Worm (Caenorhabditis elegans) whole organism, mixed stage, embryonic: ENCODE data around the gene Y69A2AR.23.

ENCODE experiments used
- M03D4.4 ChIP-seq: sonication (generic microtip); optimal IDR thresholded peaks from 2 replicates; lab custom pipeline; 2017; ENCODE audit warnings: mild to moderate bottlenecking, missing genetic modification characterization, missing compliant biosample characterization
- bed-3 ChIP-seq: fragments of 200-800 bp; sonication (Bioruptor generic); optimal IDR thresholded peaks from 3 replicates; lab custom pipeline; 2018; ENCODE audit warnings: mild to moderate bottlenecking, missing genetic modification characterization, moderate library complexity, missing compliant biosample characterization
- blmp-1 ChIP-seq: fragments of 150-350 bp; optimal IDR thresholded peaks from 2 replicates; lab custom pipeline; 2014; ENCODE audit warnings: missing biosample characterization, missing genetic modification characterization
- ceh-39 ChIP-seq: fragments of 150-350 bp; optimal IDR thresholded peaks from 2 replicates; lab custom pipeline; 2014; ENCODE audit warnings: missing biosample characterization, missing genetic modification characterization
- ceh-83 ChIP-seq: fragments of 200-800 bp; sonication (Bioruptor generic); optimal IDR thresholded peaks from 2 replicates; lab custom pipeline; 2018; ENCODE audit warnings: mild to moderate bottlenecking, missing genetic modification characterization, missing compliant biosample characterization
- ces-1 ChIP-seq: fragments of 150-350 bp; optimal IDR thresholded peaks from 2 replicates; lab custom pipeline; 2014; ENCODE audit warnings: missing biosample characterization, missing genetic modification reagents, missing genetic modification characterization
- cnd-1 ChIP-seq: fragments of 200-800 bp; sonication (Bioruptor generic); optimal IDR thresholded peaks from 2 replicates; lab custom pipeline; 2018; ENCODE audit warnings: mild to moderate bottlenecking, missing genetic modification characterization, missing compliant biosample characterization
- drap-1 ChIP-seq: fragments of 200-800 bp; sonication (Bioruptor generic); optimal IDR thresholded peaks from 3 replicates; lab custom pipeline; 2018; ENCODE audit warnings: mild to moderate bottlenecking, missing genetic modification characterization, missing compliant biosample characterization
- elt-1 ChIP-seq: sonication (generic microtip); optimal IDR thresholded peaks from 2 replicates; lab custom pipeline; 2017; ENCODE audit warnings: missing genetic modification characterization, mild to moderate bottlenecking, missing compliant biosample characterization, antibody characterized with exemption, moderate library complexity, borderline replicate concordance; ENCODE audit not compliant: insufficient read depth
- elt-3 ChIP-seq: fragments of 150-350 bp; optimal IDR thresholded peaks from 2 replicates; lab custom pipeline; 2014; ENCODE audit warnings: missing biosample characterization, missing genetic modification characterization
- flh-1 ChIP-seq: fragments of 200-800 bp; sonication (Bioruptor generic); optimal IDR thresholded peaks from 2 replicates; lab custom pipeline; 2018; ENCODE audit warnings: mild to moderate bottlenecking, missing genetic modification characterization, moderate library complexity, missing compliant biosample characterization
- ham-2 ChIP-seq: fragments of 200-800 bp; sonication (Bioruptor generic); optimal IDR thresholded peaks from 2 replicates; lab custom pipeline; 2018; ENCODE audit warnings: mild to moderate bottlenecking, missing genetic modification characterization, missing compliant biosample characterization
- hlh-1 ChIP-seq: fragments of 150-350 bp; optimal IDR thresholded peaks from 2 replicates; lab custom pipeline; 2014; ENCODE audit warnings: missing biosample characterization, missing genetic modification reagents, missing genetic modification characterization
- lin-13 ChIP-seq: fragments of 150-350 bp; optimal IDR thresholded peaks from 2 replicates; lab custom pipeline; 2014; ENCODE audit warnings: missing biosample characterization, missing genetic modification characterization
- lin-32 ChIP-seq: fragments of 200-800 bp; sonication (Bioruptor generic); optimal IDR thresholded peaks from 2 replicates; lab custom pipeline; 2018; ENCODE audit warnings: mild to moderate bottlenecking, missing genetic modification characterization, missing compliant biosample characterization
- lsy-2 ChIP-seq: fragments of 150-350 bp; optimal IDR thresholded peaks from 2 replicates; lab custom pipeline; 2014; ENCODE audit warnings: missing biosample characterization, missing genetic modification characterization
- mab-5 ChIP-seq: fragments of 150-350 bp; optimal IDR thresholded peaks from 2 replicates; lab custom pipeline; 2014; ENCODE audit warnings: missing biosample characterization, missing genetic modification characterization
- mep-1 ChIP-seq: fragments of 150-350 bp; optimal IDR thresholded peaks from 2 replicates; lab custom pipeline; 2017; ENCODE audit warnings: missing biosample characterization, missing genetic modification reagents, missing genetic modification characterization, inconsistent platforms
- mls-2 ChIP-seq: sonication (generic microtip); optimal IDR thresholded peaks from 2 replicates; lab custom pipeline; 2016; ENCODE audit warnings: mild to moderate bottlenecking, missing genetic modification characterization, moderate library complexity, missing compliant biosample characterization
- nhr-12 ChIP-seq: fragments of 150-350 bp; optimal IDR thresholded peaks from 2 replicates; lab custom pipeline; 2014; ENCODE audit warnings: missing biosample characterization, missing genetic modification characterization
- nhr-2 ChIP-seq: fragments of 150-350 bp; optimal IDR thresholded peaks from 2 replicates; lab custom pipeline; 2014; ENCODE audit warnings: missing biosample characterization, missing genetic modification characterization
- nhr-237 ChIP-seq: fragments of 150-350 bp; optimal IDR thresholded peaks from 2 replicates; lab custom pipeline; 2014; ENCODE audit warnings: missing biosample characterization, missing genetic modification characterization
- nhr-28 ChIP-seq: fragments of 150-350 bp; optimal IDR thresholded peaks from 2 replicates; lab custom pipeline; 2014; ENCODE audit warnings: missing biosample characterization, missing genetic modification characterization
- nhr-76 ChIP-seq: sonication (generic microtip); optimal IDR thresholded peaks from 2 replicates; lab custom pipeline; 2017; ENCODE audit warnings: missing biosample characterization, missing genetic modification characterization
- snpc-4 ChIP-seq: fragments of 150-350 bp; optimal IDR thresholded peaks from 2 replicates; lab custom pipeline; 2014; ENCODE audit warnings: missing biosample characterization, missing genetic modification characterization
- sptf-1 ChIP-seq: sonication (generic microtip); optimal IDR thresholded peaks from 2 replicates; lab custom pipeline; 2017; ENCODE audit warnings: mild to moderate bottlenecking, missing genetic modification characterization, moderate library complexity, missing compliant biosample characterization
- tbx-8 ChIP-seq: fragments of 200-800 bp; sonication (Bioruptor generic); optimal IDR thresholded peaks from 2 replicates; lab custom pipeline; 2018; ENCODE audit warnings: mild to moderate bottlenecking, missing genetic modification characterization, moderate library complexity, missing compliant biosample characterization
- unc-120 ChIP-seq: sonication (generic microtip); optimal IDR thresholded peaks from 2 replicates; lab custom pipeline; 2017; ENCODE audit warnings: missing genetic modification characterization, missing compliant biosample characterization; ENCODE audit not compliant: poor library complexity, severe bottlenecking
- unc-39 ChIP-seq: fragments of 150-350 bp; optimal IDR thresholded peaks from 2 replicates; lab custom pipeline; 2014; ENCODE audit warnings: missing biosample characterization, missing genetic modification characterization
- unc-62 ChIP-seq: fragments of 150-350 bp; optimal IDR thresholded peaks from 2 replicates; lab custom pipeline; 2014; ENCODE audit warnings: missing biosample characterization, missing genetic modification reagents, missing genetic modification characterization

The Y69A2AR.23 gene

ce11 chrIV:2551838-2552237 is 354 bp upstream of the Y69A2AR.23 start:
- TF ChIP-seq ham-2 (GFP tag; lab: Kevin White, UChicago) (no peak), ceh-39 (tag; lab: Kevin White, UChicago) (no peak), nhr-12 (tag; lab: Kevin White, UChicago) (no peak), snpc-4 (tag; lab: Kevin White, UChicago) (no peak), nhr-76 (no peak), ceh-83 (no peak), unc-120 (tag; lab: Kevin White, UChicago) (no peak), elt-3 (no peak), nhr-237 (tag; lab: Kevin White, UChicago) (no peak)

- TF ChIP-seq unc-39 (tag; lab: Kevin White, UChicago), result no peak
- TF ChIP-seq unc-62 (GFP tag; lab: Kevin White, UChicago), result no peak
- TF ChIP-seq snpc-4 (tag; lab: Kevin White, UChicago), result no peak
- TF ChIP-seq lsy-2 (tag; lab: Kevin White, UChicago), result no peak
Measured at ce11 chrIV:2549542-2549941, 1.9 kb downstream of the Y69A2AR.23 start.

- no peak for TF ChIP-seq lin-13 (tag; lab: Kevin White, UChicago)
Measured at ce11 chrIV:2548766-2549165, 2.7 kb downstream of the Y69A2AR.23 start.

ce11 chrIV:2542001-2542400 is 9.5 kb downstream of the Y69A2AR.23 start, which contains the start of gene sprr-3:
Gene sprr-3 (plus strand): TSS chrIV:2542301.
- TF ChIP-seq elt-1 (tag; lab: Kevin White, UChicago), result no peak
- TF ChIP-seq cnd-1 (tag; lab: Kevin White, UChicago), result no peak
- no peak for TF ChIP-seq unc-39 (tag; lab: Kevin White, UChicago)
- TF ChIP-seq ceh-39 (tag; lab: Kevin White, UChicago), result no peak
- no peak for TF ChIP-seq nhr-12 (tag; lab: Kevin White, UChicago)
- TF ChIP-seq bed-3 (GFP tag; lab: Kevin White, UChicago), result no peak
- no peak for TF ChIP-seq nhr-76
- no peak for TF ChIP-seq flh-1 (GFP tag; lab: Kevin White, UChicago)
- TF ChIP-seq hlh-1, result no peak
- TF ChIP-seq blmp-1 (tag; lab: Kevin White, UChicago), result no peak
- TF ChIP-seq, all 35 proteins: peak for 0

ce11 chrIV:2537741-2538140 is 13.7 kb downstream of the Y69A2AR.23 start:
- TF ChIP-seq nhr-2 (no peak), ces-1 (GFP tag; lab: Kevin White, UChicago) (peak; percentile 89)

- TF ChIP-seq lin-13 (tag; lab: Kevin White, UChicago), result no peak
- TF ChIP-seq M03D4.4 (tag; lab: Kevin White, UChicago), result no peak
- no peak for TF ChIP-seq ces-1 (GFP tag; lab: Kevin White, UChicago)
- TF ChIP-seq mab-5 (tag; lab: Kevin White, UChicago), result no peak
- TF ChIP-seq ceh-39 (tag; lab: Kevin White, UChicago), result no peak
- no peak for TF ChIP-seq sptf-1 (tag; lab: Kevin White, UChicago)
- no peak for TF ChIP-seq mls-2 (tag; lab: Kevin White, UChicago)
- TF ChIP-seq mep-1 (tag; lab: Kevin White, UChicago), result no peak
- TF ChIP-seq lin-32 (GFP tag; lab: Kevin White, UChicago), result no peak
- no peak for TF ChIP-seq tbx-8 (GFP tag; lab: Kevin White, UChicago)
- TF ChIP-seq nhr-2, result no peak
- no peak for TF ChIP-seq drap-1 (GFP tag; lab: Kevin White, UChicago)
- no peak for TF ChIP-seq bed-3 (GFP tag; lab: Kevin White, UChicago)
- no peak for TF ChIP-seq elt-1 (tag; lab: Kevin White, UChicago)
- TF ChIP-seq nhr-237 (tag; lab: Kevin White, UChicago), result no peak
- TF ChIP-seq nhr-28 (tag; lab: Kevin White, UChicago), result no peak
Measured at ce11 chrIV:2530285-2530684, 21.2 kb downstream of the Y69A2AR.23 start.
